Worm (Caenorhabditis elegans) whole organism, mixed stage, embryonic: Measurements from ENCODE around the gene F21C10.9.

Experiments
- M03D4.4 ChIP-seq: sonication (generic microtip); optimal IDR thresholded peaks from 2 replicates; lab custom pipeline; 2017; ENCODE audit warnings: mild to moderate bottlenecking, missing genetic modification characterization, missing compliant biosample characterization
- blmp-1 ChIP-seq: fragments of 150-350 bp; optimal IDR thresholded peaks from 2 replicates; lab custom pipeline; 2014; ENCODE audit warnings: missing biosample characterization, missing genetic modification characterization
- ceh-39 ChIP-seq: fragments of 150-350 bp; optimal IDR thresholded peaks from 2 replicates; lab custom pipeline; 2014; ENCODE audit warnings: missing biosample characterization, missing genetic modification characterization
- ceh-43 ChIP-seq: fragments of 200-800 bp; sonication (Bioruptor generic); optimal IDR thresholded peaks from 2 replicates; lab custom pipeline; 2018; ENCODE audit warnings: mild to moderate bottlenecking, missing genetic modification characterization, moderate library complexity, missing compliant biosample characterization
- ceh-83 ChIP-seq: fragments of 200-800 bp; sonication (Bioruptor generic); optimal IDR thresholded peaks from 2 replicates; lab custom pipeline; 2018; ENCODE audit warnings: mild to moderate bottlenecking, missing genetic modification characterization, missing compliant biosample characterization
- cnd-1 ChIP-seq: fragments of 200-800 bp; sonication (Bioruptor generic); optimal IDR thresholded peaks from 2 replicates; lab custom pipeline; 2018; ENCODE audit warnings: mild to moderate bottlenecking, missing genetic modification characterization, missing compliant biosample characterization
- drap-1 ChIP-seq: fragments of 200-800 bp; sonication (Bioruptor generic); optimal IDR thresholded peaks from 3 replicates; lab custom pipeline; 2018; ENCODE audit warnings: mild to moderate bottlenecking, missing genetic modification characterization, missing compliant biosample characterization
- elt-1 ChIP-seq: sonication (generic microtip); optimal IDR thresholded peaks from 2 replicates; lab custom pipeline; 2017; ENCODE audit warnings: missing genetic modification characterization, mild to moderate bottlenecking, missing compliant biosample characterization, antibody characterized with exemption, moderate library complexity, borderline replicate concordance; ENCODE audit not compliant: insufficient read depth
- elt-3 ChIP-seq: fragments of 150-350 bp; optimal IDR thresholded peaks from 2 replicates; lab custom pipeline; 2014; ENCODE audit warnings: missing biosample characterization, missing genetic modification characterization
- flh-1 ChIP-seq: fragments of 200-800 bp; sonication (Bioruptor generic); optimal IDR thresholded peaks from 2 replicates; lab custom pipeline; 2018; ENCODE audit warnings: mild to moderate bottlenecking, missing genetic modification characterization, moderate library complexity, missing compliant biosample characterization
- ham-2 ChIP-seq: fragments of 200-800 bp; sonication (Bioruptor generic); optimal IDR thresholded peaks from 2 replicates; lab custom pipeline; 2018; ENCODE audit warnings: mild to moderate bottlenecking, missing genetic modification characterization, missing compliant biosample characterization
- hlh-1 ChIP-seq: fragments of 150-350 bp; optimal IDR thresholded peaks from 2 replicates; lab custom pipeline; 2014; ENCODE audit warnings: missing biosample characterization, missing genetic modification reagents, missing genetic modification characterization
- lin-13 ChIP-seq: fragments of 150-350 bp; optimal IDR thresholded peaks from 2 replicates; lab custom pipeline; 2014; ENCODE audit warnings: missing biosample characterization, missing genetic modification characterization
- lsy-2 ChIP-seq: fragments of 150-350 bp; optimal IDR thresholded peaks from 2 replicates; lab custom pipeline; 2014; ENCODE audit warnings: missing biosample characterization, missing genetic modification characterization
- mab-5 ChIP-seq: fragments of 150-350 bp; optimal IDR thresholded peaks from 2 replicates; lab custom pipeline; 2014; ENCODE audit warnings: missing biosample characterization, missing genetic modification characterization
- mep-1 ChIP-seq: fragments of 150-350 bp; optimal IDR thresholded peaks from 2 replicates; lab custom pipeline; 2017; ENCODE audit warnings: missing biosample characterization, missing genetic modification reagents, missing genetic modification characterization, inconsistent platforms
- mls-2 ChIP-seq: sonication (generic microtip); optimal IDR thresholded peaks from 2 replicates; lab custom pipeline; 2016; ENCODE audit warnings: mild to moderate bottlenecking, missing genetic modification characterization, moderate library complexity, missing compliant biosample characterization
- nhr-2 ChIP-seq: fragments of 150-350 bp; optimal IDR thresholded peaks from 2 replicates; lab custom pipeline; 2014; ENCODE audit warnings: missing biosample characterization, missing genetic modification characterization
- nhr-28 ChIP-seq: fragments of 150-350 bp; optimal IDR thresholded peaks from 2 replicates; lab custom pipeline; 2014; ENCODE audit warnings: missing biosample characterization, missing genetic modification characterization
- nhr-76 ChIP-seq: sonication (generic microtip); optimal IDR thresholded peaks from 2 replicates; lab custom pipeline; 2017; ENCODE audit warnings: missing biosample characterization, missing genetic modification characterization
- sem-2 ChIP-seq: fragments of 200-800 bp; sonication (Bioruptor generic); optimal IDR thresholded peaks from 2 replicates; lab custom pipeline; 2018; ENCODE audit warnings: mild to moderate bottlenecking, missing genetic modification characterization, missing compliant biosample characterization
- snpc-4 ChIP-seq: fragments of 150-350 bp; optimal IDR thresholded peaks from 2 replicates; lab custom pipeline; 2014; ENCODE audit warnings: missing biosample characterization, missing genetic modification characterization
- sptf-1 ChIP-seq: sonication (generic microtip); optimal IDR thresholded peaks from 2 replicates; lab custom pipeline; 2017; ENCODE audit warnings: mild to moderate bottlenecking, missing genetic modification characterization, moderate library complexity, missing compliant biosample characterization
- tbx-8 ChIP-seq: fragments of 200-800 bp; sonication (Bioruptor generic); optimal IDR thresholded peaks from 2 replicates; lab custom pipeline; 2018; ENCODE audit warnings: mild to moderate bottlenecking, missing genetic modification characterization, moderate library complexity, missing compliant biosample characterization
- unc-120 ChIP-seq: sonication (generic microtip); optimal IDR thresholded peaks from 2 replicates; lab custom pipeline; 2017; ENCODE audit warnings: missing genetic modification characterization, missing compliant biosample characterization; ENCODE audit not compliant: poor library complexity, severe bottlenecking
- unc-62 ChIP-seq: fragments of 150-350 bp; optimal IDR thresholded peaks from 2 replicates; lab custom pipeline; 2014; ENCODE audit warnings: missing biosample characterization, missing genetic modification reagents, missing genetic modification characterization
- zip-8 ChIP-seq: fragments of 150-350 bp; optimal IDR thresholded peaks from 2 replicates; lab custom pipeline; 2014; ENCODE audit warnings: missing biosample characterization, missing genetic modification characterization
- ztf-11 ChIP-seq: fragments of 150-350 bp; optimal IDR thresholded peaks from 2 replicates; lab custom pipeline; 2014; ENCODE audit warnings: missing biosample characterization, missing genetic modification characterization

Gene F21C10.9

DNA sequence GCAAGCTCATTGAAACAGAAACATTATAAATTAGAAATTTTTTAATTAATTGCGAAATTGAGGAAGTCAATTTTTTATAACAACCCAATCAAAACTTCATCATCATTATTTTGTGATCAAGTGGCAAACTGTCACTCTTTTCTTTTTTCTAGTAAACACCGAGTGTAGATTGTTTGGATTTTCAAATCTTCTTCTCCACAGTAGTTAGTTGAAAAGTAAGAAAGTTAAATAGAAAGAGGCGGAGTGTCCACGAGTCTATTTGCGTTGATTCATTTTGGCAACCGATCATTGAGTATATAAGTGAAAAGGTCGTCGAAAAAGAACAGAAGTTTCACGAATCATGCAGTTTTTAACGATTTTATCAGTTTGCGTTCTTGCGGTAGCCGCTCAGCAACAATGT lies 10.8 kb upstream of the F21C10.9 start, which contains the start of gene pqn-31:
pqn-31 (plus strand) TSS at position 301 of the 400 bp plus-strand sequence.
- TF ChIP-seq flh-1: no peak
- no peak for TF ChIP-seq lin-13
- no peak for TF ChIP-seq nhr-76 (tag; lab: Kevin White, UChicago)
- TF ChIP-seq zip-8 (tag; lab: Kevin White, UChicago): no peak
- TF ChIP-seq ztf-11 (tag; lab: Kevin White, UChicago): no peak
- no peak for TF ChIP-seq nhr-28
- no peak for TF ChIP-seq mep-1 (tag; lab: Kevin White, UChicago)
- TF ChIP-seq ham-2 (GFP tag; lab: Kevin White, UChicago): no peak
- no peak for TF ChIP-seq sem-2 (GFP tag; lab: Kevin White, UChicago)

DNA sequence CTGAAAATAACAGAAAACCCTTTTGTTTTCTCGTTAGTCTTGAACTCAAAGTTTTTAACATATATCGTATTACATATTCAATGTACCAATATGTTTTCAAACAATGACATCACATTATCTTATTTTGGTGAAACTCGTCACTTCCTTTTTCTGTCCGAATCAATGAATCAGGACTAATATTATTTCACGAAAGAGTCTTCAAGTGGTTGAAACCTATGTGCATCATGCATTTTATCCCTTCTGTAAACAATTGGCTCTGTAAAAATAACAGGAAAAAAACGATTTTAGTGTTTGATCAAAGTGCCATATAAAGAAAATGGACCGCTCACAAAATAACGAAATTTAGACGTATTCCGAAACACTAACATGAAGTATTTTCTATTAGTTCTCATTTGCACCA lies 9.7 kb upstream of the F21C10.9 start, which contains the start of gene F21C10.18:
F21C10.18 (plus strand) TSS at position 301 of the 400 bp plus-strand sequence.
- no peak for TF ChIP-seq elt-1 (tag; lab: Kevin White, UChicago)
- TF ChIP-seq mep-1 (tag; lab: Kevin White, UChicago): no peak
- TF ChIP-seq blmp-1: no peak
- TF ChIP-seq lin-13: no peak
- no peak for TF ChIP-seq sptf-1 (tag; lab: Kevin White, UChicago)
- no peak for TF ChIP-seq hlh-1 (tag; lab: Kevin White, UChicago)
- TF ChIP-seq ztf-11 (tag; lab: Kevin White, UChicago): no peak
- no peak for TF ChIP-seq nhr-76 (tag; lab: Kevin White, UChicago)
- TF ChIP-seq lsy-2 (tag; lab: Kevin White, UChicago): no peak
- no peak for TF ChIP-seq cnd-1
- no peak for TF ChIP-seq zip-8 (tag; lab: Kevin White, UChicago)
- no peak for TF ChIP-seq ceh-83 (GFP tag; lab: Kevin White, UChicago)
- TF ChIP-seq sem-2 (GFP tag; lab: Kevin White, UChicago): no peak
- no peak for TF ChIP-seq ceh-43 (GFP tag; lab: Kevin White, UChicago)
- TF ChIP-seq drap-1 (GFP tag; lab: Kevin White, UChicago): no peak
- TF ChIP-seq snpc-4: no peak
- TF ChIP-seq, all 35 proteins: peak for 0

DNA sequence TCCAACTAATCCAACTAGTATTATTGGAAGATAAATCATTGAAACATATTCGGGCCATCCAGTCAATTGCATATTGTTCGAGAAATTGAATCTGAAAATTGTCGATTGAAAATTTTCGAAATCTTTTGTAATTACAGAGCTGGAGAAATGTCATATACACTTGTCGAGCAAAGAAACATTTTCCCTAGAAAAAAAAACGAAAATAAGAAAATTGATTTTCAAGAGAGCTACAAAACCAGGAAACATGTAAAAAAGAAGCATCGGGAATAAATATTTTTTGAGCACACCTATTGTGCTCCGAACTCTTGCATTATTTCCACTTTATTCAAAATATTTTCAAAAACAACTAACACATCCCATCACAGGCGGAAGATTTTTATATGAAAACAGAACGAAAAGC lies 2.6 kb upstream of the F21C10.9 start, which contains the start of gene frpr-6:
frpr-6 (minus strand) TSS at position 101 of the 400 bp plus-strand sequence.
- TF ChIP-seq flh-1 (no peak), tbx-8 (GFP tag; lab: Kevin White, UChicago) (no peak), drap-1 (GFP tag; lab: Kevin White, UChicago) (no peak), sptf-1 (tag; lab: Kevin White, UChicago) (no peak)
- TF ChIP-seq, all 35 proteins: peak for 0

DNA sequence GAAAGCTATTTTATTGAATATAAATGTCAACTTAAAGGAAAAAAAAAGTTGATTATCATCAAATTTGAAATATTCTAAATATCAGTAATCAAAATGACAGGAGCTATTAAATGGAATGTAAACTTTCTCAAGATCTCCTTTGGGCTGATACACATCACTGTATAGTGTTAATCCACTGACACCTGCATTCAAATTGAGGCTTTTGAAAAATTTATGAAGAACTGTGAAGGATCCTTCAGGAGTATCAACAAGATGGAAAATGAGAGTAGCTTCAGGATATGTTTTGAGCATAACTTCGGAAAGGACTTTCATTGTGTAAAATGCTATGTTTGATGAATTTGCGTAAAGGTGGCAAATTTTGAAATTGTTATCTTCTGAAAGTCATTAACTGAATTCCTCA lies 1.3 kb downstream of the F21C10.9 start:
- TF ChIP-seq sptf-1 (tag; lab: Kevin White, UChicago) (no peak), M03D4.4 (tag; lab: Kevin White, UChicago) (no peak), unc-120 (no peak), unc-62 (GFP tag; lab: Kevin White, UChicago) (no peak), ceh-39 (no peak), drap-1 (GFP tag; lab: Kevin White, UChicago) (no peak), lsy-2 (tag; lab: Kevin White, UChicago) (no peak), nhr-76 (tag; lab: Kevin White, UChicago) (no peak), ceh-83 (GFP tag; lab: Kevin White, UChicago) (no peak), ztf-11 (tag; lab: Kevin White, UChicago) (no peak), nhr-28 (no peak), mls-2 (tag; lab: Kevin White, UChicago) (no peak)

DNA sequence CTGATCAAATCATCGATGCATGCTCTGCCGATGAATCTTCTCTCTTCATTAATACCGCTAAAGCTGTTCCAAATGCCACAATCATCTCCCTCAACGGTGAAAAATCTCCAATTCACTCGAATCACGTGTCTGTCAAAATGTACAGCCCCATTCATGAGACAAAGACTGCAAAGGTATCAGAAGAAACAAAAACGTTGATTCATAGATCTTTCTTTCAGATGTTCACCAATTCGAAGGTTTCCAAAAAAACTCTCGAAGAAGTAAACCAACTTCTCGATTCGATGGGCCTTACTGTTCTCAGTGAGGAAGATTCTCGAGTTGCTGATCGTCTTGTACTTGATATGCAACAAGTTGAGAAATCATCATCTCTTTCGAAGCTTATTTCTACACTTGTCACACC lies 1.8 kb downstream of the F21C10.9 start:
- TF ChIP-seq mab-5 (tag; lab: Kevin White, UChicago) (no peak), nhr-2 (tag; lab: Kevin White, UChicago) (no peak), tbx-8 (GFP tag; lab: Kevin White, UChicago) (no peak), ceh-43 (GFP tag; lab: Kevin White, UChicago) (no peak), M03D4.4 (tag; lab: Kevin White, UChicago) (no peak), elt-3 (tag; lab: Kevin White, UChicago) (no peak), ceh-83 (GFP tag; lab: Kevin White, UChicago) (no peak), ham-2 (GFP tag; lab: Kevin White, UChicago) (no peak), unc-62 (GFP tag; lab: Kevin White, UChicago) (no peak)
